Fruit fly (Drosophila melanogaster): Measurements from ENCODE around the gene mtgo.
A peak's percentile ranks its signal among the peaks of the same experiment; 100 is the strongest.

Gene mtgo

dm6 chr2L:16522286-16522646 is 22.6 kb upstream of the mtgo start:
- TF ChIP-seq Sp1 (GFP tag; optimal IDR thresholded peaks at IDR 0.05) (no peak), Abd-B (GFP tag; optimal IDR thresholded peaks at IDR 0.05) (no peak), Rel (GFP tag; optimal IDR thresholded peaks at IDR 0.05) (no peak), Rel (tag; optimal IDR thresholded peaks at IDR 0.05) (peak; percentile 95), tai (GFP tag; optimal IDR thresholded peaks at IDR 0.05) (no peak)

- no peak for TF ChIP-seq dsf (GFP tag; optimal IDR thresholded peaks at IDR 0.05; ENCODE audit: borderline replicate concordance)
Observed at dm6 chr2L:16523091-16523490, 21.7 kb upstream of the mtgo start.

- TF ChIP-seq br (GFP tag; optimal IDR thresholded peaks at IDR 0.05) (no peak), Sp1 (GFP tag; optimal IDR thresholded peaks at IDR 0.05) (peak; percentile 2), Rel (GFP tag; optimal IDR thresholded peaks at IDR 0.05) (no peak), Rel (tag; optimal IDR thresholded peaks at IDR 0.05) (peak; percentile 50), Dfd (GFP tag; optimal IDR thresholded peaks at IDR 0.05) (peak; percentile 62), dsf (GFP tag; optimal IDR thresholded peaks at IDR 0.05; ENCODE audit: borderline replicate concordance) (no peak), Hr83 (GFP tag; optimal IDR thresholded peaks at IDR 0.05; ENCODE audit: poor library complexity, severe bottlenecking) (no peak)
Observed at dm6 chr2L:16525114-16525513, 19.7 kb upstream of the mtgo start.

- TF ChIP-seq usp (GFP tag; optimal IDR thresholded peaks at IDR 0.05) (no peak), sage (GFP tag; optimal IDR thresholded peaks at IDR 0.05) (no peak), Rel (GFP tag; optimal IDR thresholded peaks at IDR 0.05) (peak; percentile 38), Rel (tag; optimal IDR thresholded peaks at IDR 0.05) (peak; percentile 92), Sp1 (GFP tag; optimal IDR thresholded peaks at IDR 0.05) (peak; percentile 53), rgr (GFP tag; optimal IDR thresholded peaks at IDR 0.05) (peak; percentile 59), Myc (optimal IDR thresholded peaks at IDR 0.05) (no peak), br (GFP tag; optimal IDR thresholded peaks at IDR 0.05) (peak; percentile 78), Dfd (GFP tag; optimal IDR thresholded peaks at IDR 0.05) (no peak), jim (GFP tag; optimal IDR thresholded peaks at IDR 0.05) (peak; percentile 100), CG9705 (GFP tag; optimal IDR thresholded peaks at IDR 0.05) (peak; percentile 36), Vsx2 (GFP tag; optimal IDR thresholded peaks at IDR 0.05; ENCODE audit: partially characterized antibody) (peak; percentile 61), Hr83 (GFP tag; optimal IDR thresholded peaks at IDR 0.05; ENCODE audit: poor library complexity, severe bottlenecking) (peak; percentile 63), h (GFP tag; optimal IDR thresholded peaks at IDR 0.05) (peak; percentile 81), N (GFP tag; optimal IDR thresholded peaks at IDR 0.05) (peak; percentile 34), HLH106 (tag; optimal IDR thresholded peaks at IDR 0.05) (peak; percentile 61), foxo (GFP tag; optimal IDR thresholded peaks at IDR 0.05) (no peak), GATAd (GFP tag; optimal IDR thresholded peaks at IDR 0.05) (no peak), Dif (GFP tag; optimal IDR thresholded peaks at IDR 0.05; ENCODE audit: partially characterized antibody) (peak; percentile 92), Abd-B (GFP tag; optimal IDR thresholded peaks at IDR 0.05) (no peak), dmrt93B (GFP tag; optimal IDR thresholded peaks at IDR 0.05) (peak; percentile 16), CrebA (GFP tag; optimal IDR thresholded peaks at IDR 0.05; ENCODE audit: borderline replicate concordance) (peak; percentile 74), pan (optimal IDR thresholded peaks at IDR 0.05) (no peak), Jra (GFP tag; optimal IDR thresholded peaks at IDR 0.05) (peak; percentile 78), tai (GFP tag; optimal IDR thresholded peaks at IDR 0.05) (no peak), Hnf4 (GFP tag; optimal IDR thresholded peaks at IDR 0.05) (peak; percentile 68), psq (GFP tag; optimal IDR thresholded peaks at IDR 0.05) (peak; percentile 94), lola (GFP tag; optimal IDR thresholded peaks at IDR 0.05) (no peak), brk (GFP tag; optimal IDR thresholded peaks at IDR 0.05) (no peak), Mio (GFP tag; optimal IDR thresholded peaks at IDR 0.05) (no peak), Hr78 (GFP tag; optimal IDR thresholded peaks at IDR 0.05) (no peak), dsf (GFP tag; optimal IDR thresholded peaks at IDR 0.05; ENCODE audit: borderline replicate concordance) (no peak), OdsH (GFP tag; optimal IDR thresholded peaks at IDR 0.05) (no peak), dl (GFP tag; optimal IDR thresholded peaks at IDR 0.05; ENCODE audit: insufficient read depth in 1 of 2, partially characterized antibody in 2 of 2) (peak; percentile 82 to 89), woc (GFP tag; optimal IDR thresholded peaks at IDR 0.05) (peak; percentile 42), ey (GFP tag; optimal IDR thresholded peaks at IDR 0.05) (no peak), fru (GFP tag; optimal IDR thresholded peaks at IDR 0.05) (peak; percentile 36), CG32264 (GFP tag; optimal IDR thresholded peaks at IDR 0.05) (no peak), sv (GFP tag; optimal IDR thresholded peaks at IDR 0.05) (no peak)
Observed at dm6 chr2L:16526015-16526518, 18.7 kb upstream of the mtgo start.

Measured in whole organism, wandering third instar larva.